Worm (Caenorhabditis elegans): ENCODE data around the gene R10E4.1.

The R10E4.1 gene

DNA sequence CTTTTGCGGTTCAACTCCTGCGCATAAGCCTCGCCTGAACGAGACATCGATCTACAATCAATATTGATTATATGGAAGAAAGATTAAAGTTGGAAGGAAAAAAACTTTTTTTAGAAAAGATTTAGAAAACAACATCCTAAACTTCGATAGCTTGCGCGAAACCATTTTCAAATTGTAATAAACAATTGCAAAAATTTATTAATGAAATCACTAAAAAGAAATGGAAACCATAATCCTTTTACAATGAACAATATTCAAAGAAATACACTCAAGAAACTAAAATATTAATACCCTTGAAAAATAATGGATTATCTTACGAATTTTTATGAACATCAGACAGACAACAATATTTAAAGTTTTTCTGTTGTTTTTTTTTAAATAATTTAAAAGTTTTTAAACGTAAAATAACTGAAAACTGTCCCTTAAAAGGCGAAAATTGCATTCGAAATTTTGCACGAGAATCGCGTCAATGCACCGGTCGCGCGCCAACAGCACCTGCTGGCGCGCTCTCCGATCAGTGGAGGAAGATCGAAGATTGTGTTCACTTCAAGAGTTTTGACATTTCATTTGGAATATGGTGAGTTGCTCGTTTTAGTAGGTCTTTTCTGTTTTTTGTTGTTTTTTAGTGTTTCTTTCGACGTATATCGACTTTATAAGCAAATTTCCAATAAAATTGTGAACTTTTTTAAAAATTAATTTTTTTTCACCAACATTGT, at the start of gene R10E4.1, which contains the start of gene sftb-1:
Gene R10E4.1 (plus strand): TSS at position 524 of the 716 bp plus-strand sequence.
Gene sftb-1 (minus strand): TSS at position 51 of the 716 bp plus-strand sequence.
- no peak for TF ChIP-seq unc-62 (GFP tag; optimal IDR thresholded peaks at IDR 0.05)

DNA sequence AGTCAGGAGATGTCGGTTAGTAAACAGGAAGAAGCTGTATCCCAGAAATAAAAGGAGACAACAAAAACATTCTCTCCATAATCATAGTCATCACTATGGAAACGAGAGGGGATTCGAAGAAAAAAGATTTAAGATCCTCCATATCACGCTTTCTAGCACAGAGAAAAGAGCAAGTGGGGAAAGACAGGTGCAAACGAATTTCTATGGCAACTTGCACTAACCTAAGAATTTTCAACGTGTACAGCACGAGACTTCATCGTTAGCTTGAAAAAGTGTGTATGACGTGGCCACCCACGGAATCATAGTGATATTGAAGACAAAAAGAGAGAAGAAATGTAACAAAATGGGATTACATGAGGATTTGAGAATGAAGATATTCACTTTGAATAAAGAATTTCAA, 48.7 kb upstream of the R10E4.1 start:
- TF ChIP-seq unc-62 (GFP tag; optimal IDR thresholded peaks at IDR 0.05), result no peak

DNA sequence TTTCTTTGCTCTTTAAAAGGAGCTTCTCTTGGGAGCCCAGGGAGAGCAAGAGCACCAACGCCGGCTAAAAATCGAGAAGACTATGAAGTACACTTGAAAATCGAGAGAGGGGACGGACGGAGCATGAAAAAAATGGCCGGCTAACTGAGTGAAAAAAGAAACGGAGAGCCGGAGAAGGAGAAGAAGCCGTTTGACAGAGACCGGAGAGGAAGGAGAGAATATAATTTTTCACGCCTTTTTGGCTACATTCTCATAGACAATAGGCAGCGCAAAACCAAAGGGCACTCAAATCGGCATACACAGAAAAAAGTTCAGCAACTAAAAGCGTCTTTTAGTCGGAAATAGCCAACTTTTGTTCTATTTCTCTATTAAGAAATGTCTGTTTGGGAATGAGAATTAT, 48.0 kb upstream of the R10E4.1 start:
- TF ChIP-seq unc-62 (GFP tag; optimal IDR thresholded peaks at IDR 0.05), result no peak

DNA sequence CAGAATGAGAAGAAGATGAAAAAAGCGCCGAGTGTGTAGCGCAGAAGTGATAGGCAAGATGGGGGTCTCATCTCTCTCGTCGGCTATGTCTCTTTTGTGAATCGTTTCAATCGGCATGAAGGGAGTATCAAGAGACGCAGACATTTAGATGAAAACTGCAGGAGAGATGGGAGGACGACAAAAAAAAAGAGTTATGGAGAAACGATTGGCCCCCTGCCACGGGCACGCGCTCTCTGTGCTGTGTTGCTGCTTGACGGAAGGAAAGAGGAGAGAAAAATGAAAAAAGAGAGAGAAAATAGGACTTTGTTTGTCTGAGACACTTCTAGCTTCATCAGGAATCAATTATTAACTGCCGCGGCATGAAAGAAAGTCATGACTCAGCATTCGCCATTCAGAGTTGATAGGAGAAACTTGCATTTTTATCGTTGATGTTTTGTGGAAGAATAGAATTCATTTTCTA, 45.8 kb upstream of the R10E4.1 start:
- no peak for TF ChIP-seq unc-62 (GFP tag; optimal IDR thresholded peaks at IDR 0.05)

DNA sequence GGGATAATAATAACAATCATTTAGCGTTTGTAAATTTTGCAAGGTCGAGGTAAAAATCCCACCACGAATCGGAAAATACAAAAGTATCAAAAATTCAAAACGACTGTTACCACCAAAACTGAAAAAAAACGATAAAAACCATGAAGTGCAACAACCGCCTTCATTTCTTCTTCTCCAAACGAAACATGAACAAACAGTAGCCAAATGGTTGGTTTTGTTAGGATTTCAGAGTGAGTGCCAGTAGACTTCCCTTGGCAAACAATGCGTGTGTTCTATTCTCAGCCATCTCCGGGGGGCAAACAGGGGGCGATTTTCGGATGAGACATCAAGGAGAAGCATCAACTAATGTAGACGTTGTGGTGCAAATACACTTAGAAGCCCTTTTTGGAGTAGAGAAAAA, 44.8 kb upstream of the R10E4.1 start:
- TF ChIP-seq unc-62 (GFP tag; optimal IDR thresholded peaks at IDR 0.05), result no peak

DNA sequence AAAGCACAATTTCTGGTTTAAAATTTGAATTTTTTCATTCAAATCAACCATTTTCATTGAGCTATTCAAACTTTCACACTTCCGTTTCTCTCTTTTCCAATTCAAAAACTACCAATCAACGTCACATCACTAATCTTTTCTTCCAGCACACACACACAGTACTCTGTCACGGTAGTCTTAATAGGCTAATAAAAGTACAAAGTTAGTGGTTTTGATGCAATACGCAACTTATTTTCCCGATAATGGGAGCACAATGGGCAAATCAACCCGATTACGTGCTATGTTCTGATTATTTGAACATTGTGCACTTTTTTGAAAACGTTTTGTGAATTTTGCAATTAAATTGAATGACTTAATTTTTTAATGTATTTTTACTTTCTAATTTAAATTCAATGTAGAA, 42.2 kb upstream of the R10E4.1 start:
- TF ChIP-seq unc-62 (GFP tag; optimal IDR thresholded peaks at IDR 0.05), result no peak

DNA sequence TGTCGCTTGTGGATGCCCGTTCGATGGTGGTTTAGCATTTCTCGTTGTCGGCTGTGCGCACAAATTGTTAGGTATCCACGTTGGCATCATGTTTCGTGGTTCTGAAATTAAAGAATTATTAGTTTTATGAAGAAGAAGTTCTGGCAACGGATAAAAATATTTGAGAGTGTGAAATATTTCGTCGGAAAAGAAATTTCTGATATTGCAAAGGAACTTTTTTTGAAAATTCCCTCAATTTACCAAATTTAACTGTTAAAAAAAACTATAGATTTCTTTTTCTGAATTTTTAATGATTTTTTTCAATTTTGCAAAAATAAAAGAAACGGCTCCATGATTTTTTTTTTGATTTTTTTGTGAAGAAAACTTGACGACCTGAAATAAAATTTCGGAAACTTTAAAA, 41.5 kb upstream of the R10E4.1 start, which contains the start of gene mpk-1:
Gene mpk-1 (minus strand): TSS at position 101 of the 400 bp plus-strand sequence.
- no peak for TF ChIP-seq unc-62 (GFP tag; optimal IDR thresholded peaks at IDR 0.05)

DNA sequence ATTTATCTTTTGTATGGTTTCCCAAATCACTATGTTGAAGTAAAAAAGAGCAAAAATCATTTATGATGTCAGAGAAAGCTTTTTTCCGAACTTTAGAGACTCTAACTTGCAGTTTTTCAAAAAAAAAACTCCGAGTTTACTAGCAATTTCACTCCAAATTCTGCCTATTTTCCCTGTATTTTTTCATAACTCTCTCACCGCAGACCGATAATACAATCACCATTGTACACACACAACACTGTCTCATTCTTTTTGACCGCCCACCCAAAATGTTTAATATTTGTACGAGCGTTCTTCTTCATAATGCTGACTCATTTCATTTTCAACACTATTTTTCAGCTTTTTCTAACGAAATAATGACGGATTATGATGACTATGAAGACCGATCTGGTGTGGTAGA, 40.7 kb upstream of the R10E4.1 start, which contains the start of gene F43C1.5:
Gene F43C1.5 (plus strand): TSS at position 301 of the 400 bp plus-strand sequence.
- TF ChIP-seq unc-62 (GFP tag; optimal IDR thresholded peaks at IDR 0.05), result no peak

DNA sequence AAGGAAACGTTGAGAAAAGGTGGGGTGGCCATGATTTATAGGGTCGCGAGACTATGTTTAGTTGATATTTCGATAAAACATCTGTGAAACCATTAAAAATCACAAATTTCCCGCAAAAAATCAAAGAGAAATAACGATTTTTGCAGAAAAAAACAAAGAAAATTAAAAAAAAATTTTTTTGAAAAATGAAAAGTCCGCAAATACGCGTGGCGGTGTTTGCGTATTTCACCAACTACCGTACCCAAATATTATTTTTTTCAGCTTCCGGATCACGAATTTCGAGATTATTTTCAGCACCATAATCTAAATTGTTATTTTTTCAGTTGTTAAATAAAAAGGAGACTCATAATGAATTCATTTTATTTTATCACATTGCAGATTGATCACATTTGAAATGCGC, 39.5 kb upstream of the R10E4.1 start:
- no peak for TF ChIP-seq unc-62 (GFP tag; optimal IDR thresholded peaks at IDR 0.05)

DNA sequence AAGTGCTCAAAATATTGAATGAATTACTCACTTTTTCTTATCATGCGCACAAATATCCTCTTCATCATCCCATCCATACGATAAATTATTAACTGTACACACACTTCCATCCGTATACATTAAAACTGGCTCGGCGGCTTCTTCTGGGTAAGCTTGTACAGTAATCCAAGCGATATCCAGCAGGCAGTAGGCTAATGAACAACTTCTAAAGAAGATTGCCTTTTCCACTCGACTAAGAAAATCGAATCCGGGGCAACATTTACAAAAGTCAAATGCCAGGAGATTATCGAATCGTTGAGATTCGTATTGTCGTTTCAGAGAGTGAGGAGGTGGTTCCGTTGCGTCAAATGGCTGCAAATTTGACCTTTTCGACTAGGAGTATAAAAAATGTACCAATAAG, 38.2 kb upstream of the R10E4.1 start:
- no peak for TF ChIP-seq unc-62 (GFP tag; optimal IDR thresholded peaks at IDR 0.05)

DNA sequence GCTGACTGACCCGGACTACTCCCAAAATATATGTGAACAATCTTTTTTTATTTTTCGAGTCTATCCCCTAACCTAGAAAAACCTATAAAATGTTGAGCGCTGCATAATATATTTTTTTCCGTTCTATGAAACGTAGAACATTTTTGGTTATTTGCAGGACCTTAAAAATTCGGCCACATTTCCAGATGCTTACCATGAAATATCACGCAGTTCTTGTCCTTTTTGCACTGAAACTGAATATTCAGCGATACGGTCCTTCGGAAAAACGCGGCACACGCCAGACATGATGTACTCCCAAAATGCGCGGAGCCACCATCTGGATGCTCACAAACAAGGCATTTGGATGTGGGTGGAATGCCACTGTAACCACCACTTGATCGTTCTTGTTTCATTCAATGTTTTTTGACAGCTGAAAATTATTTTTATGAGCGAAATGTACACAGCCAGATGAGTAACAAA, 36.7 kb upstream of the R10E4.1 start, which contains the start of gene nhr-20:
Gene nhr-20 (minus strand): TSS at position 409 of the 459 bp plus-strand sequence.
- no peak for TF ChIP-seq unc-62 (GFP tag; optimal IDR thresholded peaks at IDR 0.05)

DNA sequence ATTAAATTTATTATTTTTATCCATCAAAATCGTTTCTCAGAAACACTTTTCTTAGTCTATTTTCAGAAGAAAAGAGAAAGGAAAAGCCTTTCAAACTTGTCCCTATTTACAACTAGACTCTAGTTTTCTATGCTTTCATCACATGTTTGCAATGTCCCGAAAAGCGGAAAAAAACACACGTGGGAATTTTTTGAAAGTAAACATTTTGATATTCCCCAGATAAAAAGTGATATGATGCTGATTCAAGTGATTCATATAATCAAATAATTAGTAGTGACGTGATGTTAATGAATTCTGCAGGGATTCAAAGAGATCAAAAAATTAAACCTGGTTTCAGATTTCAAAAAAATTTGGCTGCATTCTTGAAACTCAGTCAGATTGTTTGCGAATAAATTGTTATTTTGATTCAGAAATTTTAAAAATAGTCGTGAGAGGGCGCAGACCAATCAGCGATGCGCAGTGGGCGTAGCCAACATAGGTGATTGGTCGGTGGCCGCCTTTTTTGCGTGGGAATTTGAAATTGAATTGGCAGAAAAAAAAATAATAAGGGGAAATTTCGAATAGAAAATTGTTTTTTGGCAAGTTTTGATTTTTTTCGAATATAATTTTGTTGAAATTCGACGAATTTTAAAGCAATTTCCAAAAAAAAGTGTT, 34.8 kb upstream of the R10E4.1 start:
- no peak for TF ChIP-seq unc-62 (GFP tag; optimal IDR thresholded peaks at IDR 0.05)

DNA sequence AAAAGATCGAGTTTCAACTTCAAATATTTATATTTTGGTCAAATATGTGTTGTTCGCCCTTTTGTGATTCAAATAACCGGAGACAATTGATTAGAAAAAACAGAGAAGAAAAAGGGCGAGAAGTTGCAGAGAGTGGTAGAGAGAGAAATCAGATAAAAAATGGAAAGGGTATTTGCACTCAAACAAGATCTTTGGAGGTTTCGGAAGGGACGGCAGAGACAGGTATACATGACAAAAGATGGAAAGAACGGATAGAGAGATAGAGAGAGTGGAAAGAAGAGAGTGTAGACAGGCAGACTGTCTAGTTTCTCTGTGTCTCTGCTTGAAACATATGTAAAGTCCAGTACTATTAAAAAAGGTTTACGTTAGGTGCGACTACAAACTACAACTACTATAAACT, 33.4 kb upstream of the R10E4.1 start:
- TF ChIP-seq unc-62 (GFP tag; optimal IDR thresholded peaks at IDR 0.05), result no peak

DNA sequence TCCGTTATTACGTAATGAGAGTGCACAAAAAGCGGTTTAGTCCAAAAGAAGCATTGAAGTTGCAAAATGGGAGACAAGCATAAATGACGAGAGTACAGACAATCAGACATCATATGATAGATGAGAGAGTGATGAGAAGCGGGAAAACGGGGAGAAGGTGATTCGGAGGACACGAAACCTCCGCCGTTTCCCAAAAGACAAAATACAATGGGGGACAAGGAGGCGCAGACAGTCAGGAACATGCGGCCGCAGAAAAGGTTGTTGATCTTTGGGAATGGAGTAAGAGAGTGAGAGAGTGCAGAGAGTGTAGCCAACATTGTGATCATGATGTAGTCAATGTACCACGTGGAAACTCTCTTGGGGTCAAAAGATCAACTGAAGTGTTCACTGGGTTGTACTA, 31.9 kb upstream of the R10E4.1 start:
- no peak for TF ChIP-seq unc-62 (GFP tag; optimal IDR thresholded peaks at IDR 0.05)

DNA sequence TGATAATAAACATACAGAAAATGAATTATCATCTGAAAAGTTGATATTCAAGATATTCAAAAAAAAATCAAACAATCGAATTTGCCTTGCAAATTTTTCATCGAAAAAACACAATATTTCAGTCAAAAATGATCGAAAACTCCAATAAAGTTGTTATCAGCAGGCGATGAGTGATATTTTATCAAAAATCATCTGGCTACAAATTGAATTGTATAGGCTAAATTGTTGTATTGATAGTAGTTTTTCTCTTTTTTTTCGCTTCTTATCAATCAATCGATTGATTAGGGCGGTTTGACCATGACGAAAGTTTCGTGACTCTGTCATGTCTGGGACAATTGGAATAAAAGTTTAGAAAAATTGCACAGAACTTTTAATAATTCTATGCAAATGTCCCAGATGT, 29.4 kb upstream of the R10E4.1 start:
- no peak for TF ChIP-seq unc-62 (GFP tag; optimal IDR thresholded peaks at IDR 0.05)

DNA sequence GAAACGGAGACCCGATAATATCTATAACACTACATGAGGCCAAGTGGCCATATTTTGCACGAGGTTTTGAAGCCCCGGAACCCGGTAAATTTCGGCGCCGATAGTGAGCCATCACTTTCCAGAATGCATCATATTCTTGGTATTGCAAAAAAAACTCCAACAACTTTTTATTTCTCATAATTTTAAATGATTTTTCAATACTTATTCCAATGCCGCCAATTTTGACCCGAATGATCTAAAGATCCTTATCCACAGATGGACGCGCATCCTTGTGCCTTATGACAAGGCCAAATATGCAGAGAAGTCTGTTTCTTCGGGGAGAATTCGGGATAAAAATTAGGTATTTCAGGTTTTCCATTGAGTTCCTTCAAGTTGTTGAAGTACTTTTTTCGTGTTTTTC, 28.4 kb upstream of the R10E4.1 start:
- no peak for TF ChIP-seq unc-62 (GFP tag; optimal IDR thresholded peaks at IDR 0.05)

Data from whole organism, dauer.